Fruit fly (Drosophila melanogaster): ENCODE data around the gene Herp.
A peak's percentile ranks its signal among the peaks of the same experiment; 100 is the strongest.

Gene Herp

dm6 chr2L:7828231-7828630, 28.4 kb upstream of the Herp start (continued):
- no peak for TF ChIP-seq salm (tag; optimal IDR thresholded peaks at IDR 0.05)
- 0 out of 2 replicates have a peak, but pooled peaks have one; percentile 36 for TF ChIP-seq CG14441 (GFP tag; IDR thresholded peaks at IDR 0.05)
- TF ChIP-seq C15 (GFP tag; IDR thresholded peaks at IDR 0.05), result no peak
- TF ChIP-seq gro (GFP tag; optimal IDR thresholded peaks at IDR 0.05), result no peak
- TF ChIP-seq emc (GFP tag; optimal IDR thresholded peaks at IDR 0.05), result no peak
- no peak for TF ChIP-seq Doc3 (GFP tag; IDR thresholded peaks at IDR 0.05; ENCODE audit: partially characterized antibody)
- TF ChIP-seq lilli (GFP tag; optimal IDR thresholded peaks at IDR 0.05), result no peak
- 0 out of 2 replicates have a peak, but pooled peaks have one; percentile 42 for TF ChIP-seq nerfin-2 (GFP tag; IDR thresholded peaks at IDR 0.05; ENCODE audit: partially characterized antibody)
- no peak for TF ChIP-seq ash1 (GFP tag; optimal IDR thresholded peaks at IDR 0.05)
- no peak for TF ChIP-seq Dek (tag; optimal IDR thresholded peaks at IDR 0.05)
- peak; percentile 75 for TF ChIP-seq ci (GFP tag; IDR thresholded peaks at IDR 0.05)
- TF ChIP-seq CG10979 (tag; optimal IDR thresholded peaks at IDR 0.05), result no peak
- no peak for TF ChIP-seq CG7271 (tag; optimal IDR thresholded peaks at IDR 0.05)
- peak; percentile 100 for TF ChIP-seq CG10321 (GFP tag; IDR thresholded peaks at IDR 0.05)
- no peak for TF ChIP-seq h (optimal IDR thresholded peaks at IDR 0.05)
- no peak for TF ChIP-seq NK7.1 (GFP tag; optimal IDR thresholded peaks at IDR 0.05)
- TF ChIP-seq CG31224 (GFP tag; IDR thresholded peaks at IDR 0.05), result no peak
- TF ChIP-seq Taf1 (GFP tag; IDR thresholded peaks at IDR 0.05), result no peak
- TF ChIP-seq en (GFP tag; optimal IDR thresholded peaks at IDR 0.05), result no peak
- TF ChIP-seq CG9932 (GFP tag; IDR thresholded peaks at IDR 0.05), result peak; percentile 35; the same call in 1 of the 2 replicates
- peak; percentile 50 for TF ChIP-seq CG8281 (tag; optimal IDR thresholded peaks at IDR 0.05)
- TF ChIP-seq CG3281 (GFP tag; optimal IDR thresholded peaks at IDR 0.05), result no peak
- no peak; the same call in 1 of the 2 replicates for TF ChIP-seq hbn (GFP tag; IDR thresholded peaks at IDR 0.05; ENCODE audit: partially characterized antibody)
- no peak for TF ChIP-seq trh (GFP tag; optimal IDR thresholded peaks at IDR 0.05)
- TF ChIP-seq dimm (GFP tag; IDR thresholded peaks at IDR 0.05), result no peak
- TF ChIP-seq Myb (GFP tag; optimal IDR thresholded peaks at IDR 0.05), result no peak
- TF ChIP-seq Nf-YB (GFP tag; optimal IDR thresholded peaks at IDR 0.05), result peak; percentile 49
- no peak for TF ChIP-seq Ets97D (GFP tag; optimal IDR thresholded peaks at IDR 0.05)
- no peak for TF ChIP-seq CG18011 (GFP tag; optimal IDR thresholded peaks at IDR 0.05)
- TF ChIP-seq CG17359 (tag; optimal IDR thresholded peaks at IDR 0.05), result no peak
- no peak for TF ChIP-seq Rx (GFP tag; IDR thresholded peaks at IDR 0.05)
- no peak for TF ChIP-seq tx (GFP tag; optimal IDR thresholded peaks at IDR 0.05)
- peak; percentile 70 for TF ChIP-seq Adf1 (GFP tag; IDR thresholded peaks at IDR 0.05)
- TF ChIP-seq HLH54F (GFP tag; optimal IDR thresholded peaks at IDR 0.05), result no peak
- TF ChIP-seq D19A (tag; optimal IDR thresholded peaks at IDR 0.05), result no peak
- TF ChIP-seq CG9215 (GFP tag; IDR thresholded peaks at IDR 0.05), result peak; percentile 21; the same call in 1 of the 2 replicates
- TF ChIP-seq psq (GFP tag; optimal IDR thresholded peaks at IDR 0.05), result no peak
- TF ChIP-seq MESR4 (GFP tag; optimal IDR thresholded peaks at IDR 0.05), result peak; percentile 13
- TF ChIP-seq Fer3 (tag; optimal IDR thresholded peaks at IDR 0.05), result no peak
- TF ChIP-seq CG17912 (GFP tag; optimal IDR thresholded peaks at IDR 0.05), result peak; percentile 6
- no peak for TF ChIP-seq chif (GFP tag; optimal IDR thresholded peaks at IDR 0.05)
- no peak for TF ChIP-seq fd64A (GFP tag; optimal IDR thresholded peaks at IDR 0.05)
- TF ChIP-seq CG15601 (tag; optimal IDR thresholded peaks at IDR 0.05), result no peak
- TF ChIP-seq wek (GFP tag; optimal IDR thresholded peaks at IDR 0.05), result no peak
- TF ChIP-seq CG34224 (GFP tag; IDR thresholded peaks at IDR 0.05; ENCODE audit: partially characterized antibody), result 0 out of 3 replicates have a peak, but pooled peaks have one; percentile 35
- TF ChIP-seq CG10543 (GFP tag; optimal IDR thresholded peaks at IDR 0.05), result peak; percentile 65
- TF ChIP-seq H2.0 (GFP tag; IDR thresholded peaks at IDR 0.05), result no peak
- TF ChIP-seq CG15514 (GFP tag; optimal IDR thresholded peaks at IDR 0.05), result peak; percentile 51
- no peak for TF ChIP-seq eve (GFP tag; optimal IDR thresholded peaks at IDR 0.05)
- no peak for TF ChIP-seq cato (GFP tag; optimal IDR thresholded peaks at IDR 0.05; ENCODE audit: borderline replicate concordance)
- peak; percentile 16 for TF ChIP-seq MTF-1 (GFP tag; optimal IDR thresholded peaks at IDR 0.05; ENCODE audit: borderline replicate concordance)
